Fruit fly (Drosophila melanogaster) whole organism, wandering third instar larva: ENCODE measurements around the gene CG14024.

Experiments
- CG9705 ChIP-seq: fragments of 200-800 bp; sonication (Bioruptor generic); optimal IDR thresholded peaks from 2 replicates; lab custom pipeline; 2018; ENCODE audit warnings: missing biosample characterization, mild to moderate bottlenecking, missing genetic modification characterization
- br ChIP-seq: fragments of 200-800 bp; sonication (Bioruptor generic); optimal IDR thresholded peaks from 2 replicates; lab custom pipeline; 2016; ENCODE audit warnings: missing biosample characterization, missing genetic modification characterization
- fru ChIP-seq: fragments of 200-800 bp; sonication (Bioruptor generic); optimal IDR thresholded peaks from 3 replicates; lab custom pipeline; 2016; ENCODE audit warnings: missing biosample characterization, mild to moderate bottlenecking, missing genetic modification characterization
- lola ChIP-seq: fragments of >200 bp; optimal IDR thresholded peaks from 2 replicates; lab custom pipeline; 2017; ENCODE audit warnings: missing biosample characterization, missing genetic modification characterization
- pan ChIP-seq: fragments of >200 bp; optimal IDR thresholded peaks from 2 replicates; lab custom pipeline; 2017
- tai ChIP-seq: sonication (Bioruptor generic); optimal IDR thresholded peaks from 2 replicates; lab custom pipeline; 2016; ENCODE audit warnings: missing biosample characterization, missing genetic modification characterization

- TF ChIP-seq lola (GFP tag; lab: Kevin White, UChicago) (no peak), fru (GFP tag; lab: Kevin White, UChicago) (no peak), CG9705 (no peak), br (GFP tag; lab: Kevin White, UChicago) (no peak), pan (lab: Kevin White, UChicago) (no peak), tai (GFP tag; lab: Kevin White, UChicago) (no peak)
Observed at dm6 chr2L:5302284-5302683, 12.4 kb downstream of the CG14024 start.
